Worm (Caenorhabditis elegans) whole organism, L4 larva: Measurements from ENCODE around the gene str-252.

Source experiments
- fos-1 ChIP-seq: fragments of 150-350 bp; optimal IDR thresholded peaks from 2 replicates; lab custom pipeline; 2014; ENCODE audit warnings: missing biosample characterization, missing genetic modification characterization
- madf-5 ChIP-seq, 2 experiments: fragments of 200-800 bp; sonication (Bioruptor generic); IDR thresholded peaks; 2 replicates each; pipeline ENCODE4 v1.3.6; 2022; ENCODE audit warnings: missing compliant biosample characterization in 2 of 2, missing genetic modification characterization in 2 of 2
- nhr-6 ChIP-seq: fragments of 150-350 bp; optimal IDR thresholded peaks from 2 replicates; lab custom pipeline; 2014; ENCODE audit warnings: missing biosample characterization, missing genetic modification characterization
- unc-62 ChIP-seq, 3 experiments: fragments of 150-350 bp in 1 of 3; sonication (generic microtip); optimal IDR thresholded peaks in 2 of 3; peaks in 1 of 3; 1 replicate in 1 of 3; 2 replicates in 2 of 3; lab custom pipeline; 2014 to 2017; ENCODE audit warnings: missing biosample characterization in 3 of 3, missing genetic modification characterization in 3 of 3, missing genetic modification reagents in 3 of 3, missing genotype in 1 of 3

- TF ChIP-seq unc-62 (GFP tag; optimal IDR thresholded peaks at IDR 0.05 in 1 of 2; lab: Kevin White, UChicago) (no peak), unc-62 (tag; optimal IDR thresholded peaks at IDR 0.05; lab: Kevin White, UChicago) (no peak), madf-5 (GFP tag; IDR thresholded peaks at IDR 0.05; lab: Robert Waterston, UW) (no peak), nhr-6 (no peak), fos-1 (tag; lab: Kevin White, UChicago) (no peak)
These were observed 20.6 kb downstream of the str-252 start, which contains the start of gene srw-145 for ce11 chrV:13936850-13937249.
